Worm (Caenorhabditis elegans) whole organism, L3 larva: ENCODE measurements around the gene R08D7.7.
A peak's percentile ranks its signal among the peaks of the same experiment; 100 is the strongest.

ENCODE experiments used
- R02D3.7 ChIP-seq: fragments of 150-350 bp; optimal IDR thresholded peaks from 2 replicates; lab custom pipeline; 2014; ENCODE audit warnings: missing biosample characterization, missing genetic modification characterization
- ZK546.5 ChIP-seq: sonication (generic microtip); optimal IDR thresholded peaks from 2 replicates; lab custom pipeline; 2017; ENCODE audit warnings: missing biosample characterization, missing genetic modification characterization
- aly-2 ChIP-seq: fragments of 150-350 bp; optimal IDR thresholded peaks from 2 replicates; lab custom pipeline; 2014; ENCODE audit warnings: missing biosample characterization, missing genetic modification characterization
- ama-1 ChIP-seq: fragments of 150-350 bp; optimal IDR thresholded peaks from 2 replicates; lab custom pipeline; 2018
- ceh-16 ChIP-seq: sonication (generic microtip); optimal IDR thresholded peaks from 2 replicates; lab custom pipeline; 2017; ENCODE audit warnings: missing biosample characterization, missing genetic modification characterization
- ceh-82 ChIP-seq: fragments of 150-350 bp; optimal IDR thresholded peaks from 2 replicates; lab custom pipeline; 2014; ENCODE audit warnings: missing biosample characterization, missing genetic modification characterization
- ceh-9 ChIP-seq: sonication (generic microtip); optimal IDR thresholded peaks from 2 replicates; lab custom pipeline; 2018; ENCODE audit warnings: missing biosample characterization, missing genetic modification characterization
- daf-12 ChIP-seq: fragments of 150-350 bp; optimal IDR thresholded peaks from 2 replicates; lab custom pipeline; 2014; ENCODE audit warnings: missing biosample characterization, missing genetic modification reagents, missing genetic modification characterization
- egl-27 ChIP-seq: sonication (generic microtip); optimal IDR thresholded peaks from 4 replicates; lab custom pipeline; 2017; ENCODE audit warnings: missing biosample characterization, missing genetic modification reagents, missing genetic modification characterization
- egl-5 ChIP-seq: fragments of 150-350 bp; optimal IDR thresholded peaks from 2 replicates; lab custom pipeline; 2017; ENCODE audit warnings: missing biosample characterization, missing genetic modification reagents, missing genetic modification characterization, inconsistent platforms
- elt-1 ChIP-seq: fragments of 150-350 bp; optimal IDR thresholded peaks from 2 replicates; lab custom pipeline; 2014; ENCODE audit warnings: missing biosample characterization, missing genetic modification characterization
- elt-2 ChIP-seq: sonication (generic microtip); optimal IDR thresholded peaks from 2 replicates; lab custom pipeline; 2016; ENCODE audit warnings: missing genetic modification reagents, mild to moderate bottlenecking, missing genetic modification characterization, missing compliant biosample characterization
- elt-3 ChIP-seq, 3 experiments: fragments of 150-350 bp in 1 of 3; sonication (generic microtip) in 2 of 3; optimal IDR thresholded peaks; 2 replicates in 2 of 3; 4 replicates in 1 of 3; lab custom pipeline; 2014 to 2017; ENCODE audit warnings: missing biosample characterization in 3 of 3, missing genetic modification characterization in 3 of 3
- eor-1 ChIP-seq, 2 experiments: fragments of 150-350 bp; optimal IDR thresholded peaks; 2 replicates each; lab custom pipeline; 2014 to 2018; ENCODE audit warnings: missing biosample characterization in 2 of 2, missing genetic modification characterization in 2 of 2
- fkh-10 ChIP-seq: sonication (generic microtip); optimal IDR thresholded peaks from 2 replicates; lab custom pipeline; 2017; ENCODE audit warnings: missing biosample characterization, missing genetic modification reagents, missing genetic modification characterization
- fkh-2 ChIP-seq: fragments of 150-350 bp; optimal IDR thresholded peaks from 2 replicates; lab custom pipeline; 2014; ENCODE audit warnings: missing biosample characterization, missing genetic modification reagents, missing genetic modification characterization
- fos-1 ChIP-seq: fragments of 150-350 bp; optimal IDR thresholded peaks from 2 replicates; lab custom pipeline; 2014; ENCODE audit warnings: missing biosample characterization, missing genetic modification characterization
- hmg-11 ChIP-seq: sonication (generic microtip); optimal IDR thresholded peaks from 2 replicates; lab custom pipeline; 2016; ENCODE audit warnings: missing genetic modification characterization, missing compliant biosample characterization
- lin-15B ChIP-seq: fragments of 150-350 bp; optimal IDR thresholded peaks from 2 replicates; lab custom pipeline; 2014; ENCODE audit warnings: missing biosample characterization, missing genetic modification characterization
- lin-39 ChIP-seq: fragments of 150-350 bp; optimal IDR thresholded peaks from 2 replicates; lab custom pipeline; 2018; ENCODE audit warnings: missing biosample characterization, missing genetic modification reagents, missing genetic modification characterization
- lsy-12 ChIP-seq: sonication (generic microtip); optimal IDR thresholded peaks from 2 replicates; lab custom pipeline; 2016; ENCODE audit warnings: mild to moderate bottlenecking, missing genetic modification characterization, missing compliant biosample characterization
- mdl-1 ChIP-seq: fragments of 150-350 bp; optimal IDR thresholded peaks from 2 replicates; lab custom pipeline; 2014; ENCODE audit warnings: missing biosample characterization, missing genetic modification characterization
- mml-1 ChIP-seq: fragments of 150-350 bp; sonication (generic microtip); optimal IDR thresholded peaks from 3 replicates; lab custom pipeline; 2014; ENCODE audit warnings: missing biosample characterization, missing genetic modification characterization
- nfya-1 ChIP-seq: sonication (generic microtip); optimal IDR thresholded peaks from 2 replicates; lab custom pipeline; 2017; ENCODE audit warnings: missing genetic modification characterization, mild to moderate bottlenecking, missing compliant biosample characterization, antibody characterized with exemption, moderate library complexity; ENCODE audit not compliant: insufficient read depth
- nhr-23 ChIP-seq: fragments of 150-350 bp; optimal IDR thresholded peaks from 2 replicates; lab custom pipeline; 2014; ENCODE audit warnings: missing biosample characterization, missing genetic modification reagents, missing genetic modification characterization
- nhr-237 ChIP-seq: fragments of 150-350 bp; optimal IDR thresholded peaks from 2 replicates; lab custom pipeline; 2014; ENCODE audit warnings: missing biosample characterization, missing genetic modification characterization
- nhr-25 ChIP-seq: sonication (generic microtip); optimal IDR thresholded peaks from 2 replicates; lab custom pipeline; 2017; ENCODE audit warnings: missing biosample characterization, missing genetic modification characterization
- nhr-28 ChIP-seq: fragments of 150-350 bp; optimal IDR thresholded peaks from 2 replicates; lab custom pipeline; 2014; ENCODE audit warnings: missing biosample characterization, missing genetic modification characterization
- nhr-43 ChIP-seq: sonication (generic microtip); optimal IDR thresholded peaks from 2 replicates; lab custom pipeline; 2016; ENCODE audit warnings: mild to moderate bottlenecking, missing genetic modification characterization, missing compliant biosample characterization; ENCODE audit not compliant: poor library complexity, severe bottlenecking
- nhr-67 ChIP-seq: fragments of 150-350 bp; optimal IDR thresholded peaks from 2 replicates; lab custom pipeline; 2014; ENCODE audit warnings: missing biosample characterization, missing genetic modification characterization
- nhr-76 ChIP-seq: fragments of 150-350 bp; sonication (generic microtip); optimal IDR thresholded peaks from 5 replicates; lab custom pipeline; 2014; ENCODE audit warnings: missing biosample characterization, missing genetic modification characterization
- nhr-77 ChIP-seq: fragments of 150-350 bp; optimal IDR thresholded peaks from 2 replicates; lab custom pipeline; 2014; ENCODE audit warnings: missing biosample characterization, missing genetic modification characterization
- pha-4 ChIP-seq: fragments of 150-350 bp; optimal IDR thresholded peaks from 2 replicates; lab custom pipeline; 2014; ENCODE audit warnings: missing biosample characterization, missing genetic modification reagents, missing genetic modification characterization
- sea-2 ChIP-seq: fragments of 150-350 bp; sonication (generic microtip); optimal IDR thresholded peaks from 4 replicates; lab custom pipeline; 2014; ENCODE audit warnings: missing biosample characterization, missing genetic modification reagents, missing genetic modification characterization
- skn-1 ChIP-seq: fragments of 150-350 bp; optimal IDR thresholded peaks from 2 replicates; lab custom pipeline; 2014; ENCODE audit warnings: missing biosample characterization, missing genetic modification characterization
- snpc-4 ChIP-seq: fragments of 150-350 bp; optimal IDR thresholded peaks from 2 replicates; lab custom pipeline; 2014; ENCODE audit warnings: missing biosample characterization, missing genetic modification characterization
- tbx-2 ChIP-seq: sonication (generic microtip); optimal IDR thresholded peaks from 2 replicates; lab custom pipeline; 2016; ENCODE audit warnings: mild to moderate bottlenecking, missing genetic modification characterization, missing compliant biosample characterization
- unc-39 ChIP-seq: sonication (generic microtip); optimal IDR thresholded peaks from 4 replicates; lab custom pipeline; 2017; ENCODE audit warnings: missing biosample characterization, missing genetic modification characterization
- unc-62 ChIP-seq: fragments of 150-350 bp; sonication (generic microtip); optimal IDR thresholded peaks from 4 replicates; lab custom pipeline; 2014; ENCODE audit warnings: missing biosample characterization, missing genetic modification reagents, missing genetic modification characterization
- ztf-11 ChIP-seq: fragments of 150-350 bp; optimal IDR thresholded peaks from 2 replicates; lab custom pipeline; 2014; ENCODE audit warnings: missing biosample characterization, missing genetic modification characterization

R08D7.7 gene

DNA sequence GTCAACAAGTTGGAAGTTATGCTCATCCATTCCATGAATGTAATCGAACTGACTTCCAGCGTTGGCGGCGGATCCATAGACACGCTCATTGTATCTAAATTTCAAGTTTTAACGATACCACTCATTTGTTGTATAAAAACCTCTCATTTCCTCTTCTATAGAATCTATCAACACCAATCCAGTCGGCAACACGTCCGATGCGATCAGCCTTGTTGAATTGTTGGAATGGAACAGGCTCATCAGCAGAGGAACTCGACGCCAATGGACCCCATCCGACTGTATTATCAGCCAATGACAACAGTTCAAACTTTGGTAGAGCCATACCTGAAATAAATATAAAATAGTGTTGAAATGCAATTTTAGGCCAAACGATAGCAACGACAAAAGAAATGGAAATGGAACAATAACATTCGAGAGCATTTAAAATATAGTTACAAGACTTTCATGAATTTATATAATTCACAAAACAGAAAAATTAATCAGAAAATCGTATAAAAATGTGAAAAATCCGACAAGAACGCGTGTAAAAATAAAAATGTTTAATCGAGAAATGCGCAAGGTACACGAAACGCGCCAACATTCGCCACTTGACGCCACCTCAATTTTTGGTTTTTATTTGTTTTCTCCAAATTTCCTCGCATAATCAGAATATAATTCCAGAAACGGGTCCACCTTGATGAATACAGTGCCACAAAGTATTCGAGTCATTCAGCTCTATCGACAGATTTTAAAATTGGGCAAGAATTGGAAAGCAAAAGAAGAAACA, 18.4 kb upstream of the R08D7.7 start, which contains the start of the genes eif-3.D and R08D7.4:
eif-3.D (minus strand) TSS at position 324 of the 766 bp plus-strand sequence.
R08D7.4 (plus strand) TSS at position 638 of the 766 bp plus-strand sequence.
- peak; percentile 59 for TF ChIP-seq snpc-4
- TF ChIP-seq nhr-23 (tag; lab: Kevin White, UChicago): peak; percentile 57
- peak; percentile 62 for TF ChIP-seq lin-15B (tag; lab: Kevin White, UChicago)
- no peak for TF ChIP-seq unc-39 (tag; lab: Kevin White, UChicago)
- TF ChIP-seq nfya-1 (tag; lab: Kevin White, UChicago): peak; percentile 58
- no peak for TF ChIP-seq ceh-82
- peak; percentile 40 for TF ChIP-seq elt-2
- no peak for TF ChIP-seq lsy-12 (tag; lab: Kevin White, UChicago)
- no peak for TF ChIP-seq ZK546.5
- TF ChIP-seq aly-2 (tag; lab: Kevin White, UChicago): no peak
- no peak for TF ChIP-seq ceh-9
- TF ChIP-seq nhr-43 (tag; lab: Kevin White, UChicago): peak; percentile 23
- TF ChIP-seq tbx-2: no peak
- no peak for TF ChIP-seq nhr-77 (tag; lab: Kevin White, UChicago)
- peak; percentile 8 for TF ChIP-seq nhr-25 (tag; lab: Kevin White, UChicago)
- no peak for TF ChIP-seq ama-1 (lab: Kevin White, UChicago)
- TF ChIP-seq unc-62 (GFP tag; lab: Kevin White, UChicago): no peak
- TF ChIP-seq nhr-67 (tag; lab: Kevin White, UChicago): no peak
- no peak for TF ChIP-seq sea-2 (GFP tag; lab: Kevin White, UChicago)
- TF ChIP-seq egl-5 (tag; lab: Kevin White, UChicago): no peak
- no peak for TF ChIP-seq fos-1 (tag; lab: Kevin White, UChicago)
- no peak for TF ChIP-seq egl-27 (tag; lab: Kevin White, UChicago)
- no peak for TF ChIP-seq elt-3 (tag; optimal IDR thresholded peaks at IDR 0.05; lab: Kevin White, UChicago)
- TF ChIP-seq nhr-237 (tag; lab: Kevin White, UChicago): no peak
- TF ChIP-seq lin-39: peak; percentile 7
- TF ChIP-seq ztf-11 (tag; lab: Kevin White, UChicago): no peak
- no peak for TF ChIP-seq mdl-1 (tag; lab: Kevin White, UChicago)
- TF ChIP-seq nhr-76 (tag; lab: Kevin White, UChicago): no peak
- no peak for TF ChIP-seq mml-1
- TF ChIP-seq pha-4 (tag; lab: Kevin White, UChicago): peak; percentile 76
- no peak for TF ChIP-seq daf-12
- no peak for TF ChIP-seq fkh-10 (GFP tag; lab: Kevin White, UChicago)
- TF ChIP-seq skn-1 (tag; lab: Kevin White, UChicago): no peak
- peak; percentile 73 for TF ChIP-seq hmg-11 (tag; lab: Kevin White, UChicago)
- TF ChIP-seq ceh-16 (tag; lab: Kevin White, UChicago): no peak
- TF ChIP-seq eor-1 (tag; optimal IDR thresholded peaks at IDR 0.05; lab: Kevin White, UChicago): no peak

DNA sequence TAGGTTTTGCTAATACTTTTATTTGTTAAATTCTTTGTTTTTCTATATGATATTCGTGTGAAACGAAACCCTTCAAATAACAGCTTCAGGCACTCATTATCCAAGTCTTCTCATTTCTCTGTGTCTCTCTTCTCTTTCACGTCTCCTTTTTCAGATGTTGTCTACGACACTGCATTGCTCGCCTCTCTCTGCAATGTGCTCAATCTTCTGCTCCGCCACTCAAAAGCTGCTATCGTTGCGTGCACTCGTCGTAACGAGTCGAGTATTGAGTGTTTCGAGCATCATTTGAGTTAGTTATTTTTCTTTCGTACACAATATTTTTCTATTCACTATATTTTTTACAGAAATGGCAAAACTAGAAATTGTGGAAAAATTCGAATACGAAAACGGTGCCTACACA, 16.7 kb upstream of the R08D7.7 start:
- TF ChIP-seq nhr-67 (tag; lab: Kevin White, UChicago) (no peak), nfya-1 (tag; lab: Kevin White, UChicago) (peak; percentile 54), lin-39 (peak; percentile 43), fkh-2 (tag; lab: Kevin White, UChicago) (no peak)

ce11 chrIII:8973826-8974225, 16.0 kb upstream of the R08D7.7 start, which contains the start of gene R08D7.5:
Gene R08D7.5, plus strand, starts transcription at chrIII:8974126.
- TF ChIP-seq nhr-28 (tag; lab: Kevin White, UChicago) (no peak), snpc-4 (no peak), lsy-12 (tag; lab: Kevin White, UChicago) (no peak), elt-1 (tag; lab: Kevin White, UChicago) (no peak), ceh-16 (tag; lab: Kevin White, UChicago) (no peak), lin-39 (no peak), ama-1 (lab: Kevin White, UChicago) (no peak), nfya-1 (tag; lab: Kevin White, UChicago) (no peak), mdl-1 (tag; lab: Kevin White, UChicago) (no peak), nhr-43 (tag; lab: Kevin White, UChicago) (no peak), nhr-237 (tag; lab: Kevin White, UChicago) (no peak), nhr-77 (tag; lab: Kevin White, UChicago) (no peak), ztf-11 (tag; lab: Kevin White, UChicago) (no peak), R02D3.7 (no peak), ZK546.5 (no peak), hmg-11 (tag; lab: Kevin White, UChicago) (no peak), fkh-10 (GFP tag; lab: Kevin White, UChicago) (no peak)
- TF ChIP-seq, all 47 proteins: peak for 0
